Fruit fly (Drosophila melanogaster): ENCODE results near the gene CG14852.

Gene CG14852

dm6 chr3R:14574962-14575717 lies 9.4 kb downstream of the CG14852 start (continued):
- TF ChIP-seq CG3065 (GFP tag; optimal IDR thresholded peaks at IDR 0.05) (peak; percentile 37), Nf-YB (GFP tag; optimal IDR thresholded peaks at IDR 0.05) (peak; percentile 65), CG32532 (GFP tag; IDR thresholded peaks at IDR 0.05) (peak; percentile 76), mirr (GFP tag; optimal IDR thresholded peaks at IDR 0.05) (no peak), Fer2 (tag; optimal IDR thresholded peaks at IDR 0.05) (peak; percentile 59), CG4360 (GFP tag; IDR thresholded peaks at IDR 0.05) (no peak), CG1832 (GFP tag; optimal IDR thresholded peaks at IDR 0.05) (peak; percentile 5), Hr78 (GFP tag; optimal IDR thresholded peaks at IDR 0.05) (peak in 1 of 2 experiments; percentile 5), CG4282 (GFP tag; optimal IDR thresholded peaks at IDR 0.05) (peak; percentile 11), Xrp1 (GFP tag; IDR thresholded peaks at IDR 0.05) (peak; percentile 71), CG13287 (GFP tag; IDR thresholded peaks at IDR 0.05; ENCODE audit: partially characterized antibody) (no peak), ken (GFP tag; IDR thresholded peaks at IDR 0.05) (peak; percentile 65; the same call in 2 of the 3 replicates)

dm6 chr3R:14575718-14576187 lies 10.0 kb downstream of the CG14852 start, which contains the start of gene CG7987:
Gene CG7987, minus strand, starts transcription at chr3R:14575887.
- peak; percentile 56 for TF ChIP-seq CG2120 (GFP tag; optimal IDR thresholded peaks at IDR 0.05)
- TF ChIP-seq Fer3 (tag; optimal IDR thresholded peaks at IDR 0.05), result no peak
- TF ChIP-seq CG2116 (GFP tag; optimal IDR thresholded peaks at IDR 0.05), result peak; percentile 29
- no peak for TF ChIP-seq CG11723 (GFP tag; optimal IDR thresholded peaks at IDR 0.05)
- peak; percentile 27 for TF ChIP-seq CG15514 (GFP tag; optimal IDR thresholded peaks at IDR 0.05)
- TF ChIP-seq CG12769 (tag; optimal IDR thresholded peaks at IDR 0.05), result peak; percentile 58
- 0 out of 4 replicates have a peak, but pooled peaks have one; percentile 31 for TF ChIP-seq chinmo (GFP tag; IDR thresholded peaks at IDR 0.05; ENCODE audit: partially characterized antibody)
- TF ChIP-seq CG11456 (GFP tag; IDR thresholded peaks at IDR 0.05), result 0 out of 3 replicates have a peak, but pooled peaks have one; percentile 3
- no peak for TF ChIP-seq YL-1 (GFP tag; optimal IDR thresholded peaks at IDR 0.05)
- peak; percentile 76 for TF ChIP-seq Dp (GFP tag; optimal IDR thresholded peaks at IDR 0.05)
- no peak for TF ChIP-seq Elba2 (GFP tag; optimal IDR thresholded peaks at IDR 0.05)
- TF ChIP-seq CG5953 (GFP tag; IDR thresholded peaks at IDR 0.05), result no peak
- TF ChIP-seq psq (GFP tag; optimal IDR thresholded peaks at IDR 0.05), result peak; percentile 97
- peak; percentile 84 for TF ChIP-seq E2f2 (GFP tag; IDR thresholded peaks at IDR 0.05)
- peak; percentile 3 for TF ChIP-seq her (GFP tag; optimal IDR thresholded peaks at IDR 0.05)
- TF ChIP-seq Rfx (GFP tag; IDR thresholded peaks at IDR 0.05), result peak; percentile 64
- peak; percentile 73 for TF ChIP-seq CG3847 (GFP tag; IDR thresholded peaks at IDR 0.05)
- peak; percentile 12 for TF ChIP-seq gro (GFP tag; optimal IDR thresholded peaks at IDR 0.05)
- peak; percentile 40 for TF ChIP-seq zfh2 (GFP tag; optimal IDR thresholded peaks at IDR 0.05)
- TF ChIP-seq fd64A (GFP tag; optimal IDR thresholded peaks at IDR 0.05), result no peak
- TF ChIP-seq Hand (GFP tag; optimal IDR thresholded peaks at IDR 0.05), result no peak
- no peak for TF ChIP-seq CG33557 (GFP tag; optimal IDR thresholded peaks at IDR 0.05)
- TF ChIP-seq CoRest (tag; optimal IDR thresholded peaks at IDR 0.05), result peak; percentile 37
- TF ChIP-seq trh (GFP tag; optimal IDR thresholded peaks at IDR 0.05), result no peak
- peak; percentile 35 for TF ChIP-seq CG12659 (GFP tag; optimal IDR thresholded peaks at IDR 0.05)
- 0 out of 4 replicates have a peak, but pooled peaks have one; percentile 32 for TF ChIP-seq Dll (GFP tag; IDR thresholded peaks at IDR 0.05; ENCODE audit: partially characterized antibody)
- TF ChIP-seq MBD-R2 (GFP tag; IDR thresholded peaks at IDR 0.05), result peak; percentile 25
- 0 out of 2 replicates have a peak, but pooled peaks have one; percentile 54 for TF ChIP-seq CG42726 (GFP tag; IDR thresholded peaks at IDR 0.05; ENCODE audit: partially characterized antibody)
- peak; percentile 68 for TF ChIP-seq CTCF (GFP tag; optimal IDR thresholded peaks at IDR 0.05)
- no peak for TF ChIP-seq pros (GFP tag; optimal IDR thresholded peaks at IDR 0.05)
- no peak for TF ChIP-seq CG31441 (GFP tag; IDR thresholded peaks at IDR 0.05)
- no peak for TF ChIP-seq CG6854 (GFP tag; optimal IDR thresholded peaks at IDR 0.05)
- peak; percentile 6; the same call in 1 of the 3 replicates for TF ChIP-seq knrl (GFP tag; IDR thresholded peaks at IDR 0.05; ENCODE audit: partially characterized antibody)
- TF ChIP-seq CG4854 (GFP tag; optimal IDR thresholded peaks at IDR 0.05), result no peak
- peak; percentile 88 for TF ChIP-seq stwl (tag; optimal IDR thresholded peaks at IDR 0.05)
- no peak for TF ChIP-seq CG10431 (GFP tag; optimal IDR thresholded peaks at IDR 0.05)

Data from whole organism, embryonic.